Worm (Caenorhabditis elegans) whole organism, young adult: ENCODE results near the gene serp-1.2.

ENCODE experiments used
- ceh-100 ChIP-seq: fragments of 200-800 bp; sonication (Bioruptor generic); IDR thresholded peaks from 2 replicates; pipeline ENCODE4 v1.3.6; 2022; ENCODE audit warnings: missing genetic modification reagents, missing genetic modification characterization, missing compliant biosample characterization
- ceh-27 ChIP-seq: fragments of 200-800 bp; sonication (Bioruptor generic); optimal IDR thresholded peaks from 2 replicates; lab custom pipeline; 2018; ENCODE audit warnings: mild to moderate bottlenecking, missing genetic modification characterization, moderate library complexity, missing compliant biosample characterization
- die-1 ChIP-seq: sonication (generic microtip); optimal IDR thresholded peaks from 2 replicates; lab custom pipeline; 2016; ENCODE audit warnings: missing genotype, mild to moderate bottlenecking, missing genetic modification characterization, missing compliant biosample characterization
- madf-6 ChIP-seq: fragments of 200-800 bp; sonication (Bioruptor generic); IDR thresholded peaks from 2 replicates; pipeline ENCODE4 v1.3.6; 2022; ENCODE audit warnings: missing genetic modification reagents, missing genetic modification characterization, missing compliant biosample characterization
- nhr-120 ChIP-seq: fragments of 200-800 bp; sonication (Bioruptor generic); IDR thresholded peaks from 2 replicates; pipeline ENCODE4 v1.3.6; 2022; ENCODE audit warnings: missing genetic modification characterization, missing compliant biosample characterization
- nhr-80 ChIP-seq: sonication (generic microtip); optimal IDR thresholded peaks from 2 replicates; lab custom pipeline; 2016; ENCODE audit warnings: missing genetic modification characterization, missing compliant biosample characterization
- pha-4 ChIP-seq: fragments of 150-350 bp; sonication (generic microtip); optimal IDR thresholded peaks from 2 replicates; lab custom pipeline; 2014; ENCODE audit warnings: missing biosample characterization, missing genetic modification reagents, missing genetic modification characterization
- repo-1 ChIP-seq: sonication (generic microtip); optimal IDR thresholded peaks from 2 replicates; lab custom pipeline; 2017; ENCODE audit warnings: mild to moderate bottlenecking, missing genetic modification characterization, missing compliant biosample characterization
- snpc-1.1 ChIP-seq: sonication (generic microtip); optimal IDR thresholded peaks from 2 replicates; lab custom pipeline; 2017; ENCODE audit warnings: missing genetic modification characterization, mild to moderate bottlenecking, missing compliant biosample characterization, antibody characterized with exemption, moderate library complexity, missing genotype, missing genetic modification reagents; ENCODE audit not compliant: insufficient read depth
- snpc-4 ChIP-seq, 5 experiments: fragments of 150-350 bp in 1 of 5; sonication (generic microtip) in 4 of 5; optimal IDR thresholded peaks; 2 replicates each; lab custom pipeline; 2014 to 2018; ENCODE audit warnings: missing genetic modification characterization in 5 of 5, missing biosample characterization in 3 of 5, antibody characterized with exemption in 2 of 5, mild to moderate bottlenecking in 2 of 5, missing compliant biosample characterization in 2 of 5, missing genotype in 2 of 5, moderate library complexity in 2 of 5, missing genetic modification reagents in 1 of 5
- unc-62 ChIP-seq: fragments of 150-350 bp; optimal IDR thresholded peaks from 2 replicates; lab custom pipeline; 2014; ENCODE audit warnings: missing biosample characterization, missing genetic modification reagents, missing genetic modification characterization

DNA sequence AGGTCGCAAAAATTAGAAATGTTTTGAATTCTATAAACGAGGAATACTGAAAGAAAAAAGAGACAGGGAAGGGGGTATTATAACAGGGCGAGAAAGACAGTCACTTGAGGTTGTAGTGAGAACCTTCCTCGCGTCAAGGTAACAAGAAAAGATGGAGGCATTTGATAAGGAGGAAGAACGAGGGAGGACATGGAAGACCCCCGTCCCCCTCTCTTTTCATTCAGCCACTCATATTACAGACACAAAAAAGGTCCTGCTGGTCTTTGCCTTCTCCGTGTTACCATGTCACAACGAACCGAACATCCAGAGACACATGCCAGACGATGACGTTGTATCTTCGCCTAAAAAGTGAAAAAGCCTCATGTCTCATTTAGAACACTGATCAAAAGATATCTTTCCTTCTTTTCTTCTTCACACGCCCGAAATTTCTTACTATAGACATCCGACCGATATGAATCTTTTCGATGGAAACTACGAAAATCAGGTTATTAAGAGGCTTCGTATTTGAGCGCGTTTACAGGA lies 15.9 kb downstream of the serp-1.2 start:
- no peak for TF ChIP-seq nhr-120 (GFP tag; lab: Robert Waterston, UW)
- TF ChIP-seq ceh-100 (GFP tag; lab: Robert Waterston, UW) = no peak
- no peak for TF ChIP-seq repo-1 (tag; lab: Kevin White, UChicago)
- no peak for TF ChIP-seq ceh-27 (GFP tag; lab: Kevin White, UChicago)
- no peak for TF ChIP-seq unc-62 (GFP tag; lab: Kevin White, UChicago)
- TF ChIP-seq snpc-1.1 (tag; lab: Kevin White, UChicago) = no peak
- no peak for TF ChIP-seq pha-4 (tag; lab: Kevin White, UChicago)
- TF ChIP-seq nhr-80 = peak; percentile 25
- TF ChIP-seq snpc-4 (GFP tag; optimal IDR thresholded peaks at IDR 0.05; lab: Kevin White, UChicago) = no peak
- TF ChIP-seq snpc-4 (tag; optimal IDR thresholded peaks at IDR 0.05; lab: Kevin White, UChicago) = no peak
- TF ChIP-seq madf-6 (GFP tag; lab: Robert Waterston, UW) = no peak
- no peak for TF ChIP-seq die-1 (tag; lab: Kevin White, UChicago)
